Worm (Caenorhabditis elegans) whole organism, early embryonic: ENCODE data around the gene F13E6.2.

Experiments used
- ama-1 ChIP-seq: fragments of 150-350 bp; optimal IDR thresholded peaks from 2 replicates; lab custom pipeline; 2014
- ceh-13 ChIP-seq: fragments of 200-800 bp; sonication (Bioruptor generic); optimal IDR thresholded peaks from 2 replicates; lab custom pipeline; 2018; ENCODE audit warnings: mild to moderate bottlenecking, missing genetic modification characterization, missing compliant biosample characterization
- ets-7 ChIP-seq: sonication (generic microtip); optimal IDR thresholded peaks from 2 replicates; lab custom pipeline; 2016; ENCODE audit warnings: missing genotype, missing genetic modification characterization, missing compliant biosample characterization
- hmbx-1 ChIP-seq: sonication (generic microtip); optimal IDR thresholded peaks from 2 replicates; lab custom pipeline; 2016; ENCODE audit warnings: mild to moderate bottlenecking, missing genetic modification characterization, missing compliant biosample characterization
- hnd-1 ChIP-seq: sonication (generic microtip); optimal IDR thresholded peaks from 2 replicates; lab custom pipeline; 2016; ENCODE audit warnings: missing genetic modification characterization, missing compliant biosample characterization
- tbx-11 ChIP-seq: fragments of 200-800 bp; sonication (Bioruptor generic); IDR thresholded peaks from 2 replicates; pipeline ENCODE4 v1.3.6; 2022; ENCODE audit warnings: missing genetic modification characterization, missing compliant biosample characterization
- tra-4 ChIP-seq: sonication (generic microtip); optimal IDR thresholded peaks from 2 replicates; lab custom pipeline; 2017; ENCODE audit warnings: missing genetic modification characterization, missing compliant biosample characterization

DNA sequence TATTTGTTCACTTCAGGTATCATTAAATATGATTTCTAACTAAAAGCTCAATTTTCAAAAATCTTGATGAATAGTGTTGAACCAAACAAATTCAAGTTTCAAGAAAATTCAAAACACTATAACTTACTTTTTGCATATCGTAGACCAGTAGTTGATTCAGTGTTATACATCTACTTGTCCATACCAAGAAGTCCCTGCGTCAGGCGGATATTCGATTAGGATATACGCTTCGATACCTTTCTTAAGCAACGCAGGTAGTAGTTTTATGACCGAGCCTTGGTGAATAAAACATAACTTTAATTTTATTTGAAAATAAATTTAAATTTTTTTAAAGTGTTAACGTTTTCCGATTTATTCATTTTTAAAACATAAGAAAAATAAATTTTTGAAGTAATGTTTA is 1.3 kb upstream of the F13E6.2 start:
- TF ChIP-seq ama-1 (lab: Kevin White, UChicago) = no peak
- TF ChIP-seq ets-7 (tag; lab: Kevin White, UChicago) = no peak
- no peak for TF ChIP-seq hnd-1 (tag; lab: Kevin White, UChicago)
- TF ChIP-seq tra-4 (tag; lab: Kevin White, UChicago) = no peak
- no peak for TF ChIP-seq ceh-13
- TF ChIP-seq tbx-11 (GFP tag; lab: Robert Waterston, UW) = no peak
- TF ChIP-seq hmbx-1 (tag; lab: Kevin White, UChicago) = no peak
